Fruit fly (Drosophila melanogaster) whole organism, embryonic: ENCODE results near the gene CG45045.
A peak's percentile ranks its signal among the peaks of the same experiment; 100 is the strongest.

ENCODE experiments used
- Atf6 ChIP-seq: fragments of 200-800 bp; sonication (Bioruptor generic); IDR thresholded peaks from 2 replicates; pipeline ENCODE4 v1.3.6; 2022; ENCODE audit warnings: missing biosample characterization, missing genetic modification characterization
- CG1024 ChIP-seq: fragments of 200-800 bp; sonication (Bioruptor generic); IDR thresholded peaks from 2 replicates; pipeline ENCODE4 v1.3.6; 2022; ENCODE audit warnings: missing biosample characterization, missing genetic modification characterization
- CG12104 ChIP-seq: fragments of 200-800 bp; sonication (Bioruptor generic); optimal IDR thresholded peaks from 3 replicates; lab custom pipeline; 2016; ENCODE audit warnings: missing biosample characterization, missing genetic modification characterization
- CG15601 ChIP-seq: fragments of 200-800 bp; sonication (Bioruptor generic); optimal IDR thresholded peaks from 3 replicates; lab custom pipeline; 2019; ENCODE audit warnings: missing biosample characterization, mild to moderate bottlenecking, missing genetic modification characterization, moderate library complexity
- CG16779 ChIP-seq: fragments of 200-800 bp; sonication (Bioruptor generic); IDR thresholded peaks from 2 replicates; pipeline ENCODE4 v1.3.6; 2022; ENCODE audit warnings: missing biosample characterization, missing genetic modification characterization
- CG18011 ChIP-seq: fragments of 200-800 bp; sonication (Bioruptor generic); optimal IDR thresholded peaks from 2 replicates; lab custom pipeline; 2017; ENCODE audit warnings: missing biosample characterization, missing genetic modification characterization, mild to moderate bottlenecking, moderate library complexity, missing genotype
- CG30020 ChIP-seq: fragments of 200-800 bp; optimal IDR thresholded peaks from 2 replicates; lab custom pipeline; 2019; ENCODE audit warnings: missing biosample characterization, mild to moderate bottlenecking, missing genetic modification characterization, moderate library complexity
- CG30431 ChIP-seq: fragments of 200-800 bp; sonication (Bioruptor generic); optimal IDR thresholded peaks from 2 replicates; lab custom pipeline; 2017; ENCODE audit warnings: missing biosample characterization, missing genetic modification characterization
- CG4730 ChIP-seq: fragments of 200-800 bp; sonication (Bioruptor generic); IDR thresholded peaks from 2 replicates; pipeline ENCODE4 v1.3.6; 2022; ENCODE audit warnings: missing biosample characterization, missing genetic modification characterization
- CG4820 ChIP-seq: fragments of 200-800 bp; sonication (Bioruptor generic); optimal IDR thresholded peaks from 3 replicates; lab custom pipeline; 2016; ENCODE audit warnings: missing biosample characterization, missing genetic modification characterization
- CG5245 ChIP-seq: fragments of 200-800 bp; sonication (Bioruptor generic); optimal IDR thresholded peaks from 3 replicates; lab custom pipeline; 2016; ENCODE audit warnings: missing biosample characterization, missing genetic modification characterization
- CG5953 ChIP-seq: fragments of 200-800 bp; sonication (Bioruptor generic); IDR thresholded peaks from 2 replicates; pipeline ENCODE4 v1.3.6; 2022; ENCODE audit warnings: missing biosample characterization, missing genetic modification characterization
- CG6272 ChIP-seq: fragments of 200-800 bp; sonication (Bioruptor generic); IDR thresholded peaks from 2 replicates; pipeline ENCODE4 v1.3.6; 2022; ENCODE audit warnings: missing biosample characterization, missing genetic modification characterization
- CG6854 ChIP-seq: fragments of 200-800 bp; sonication (Bioruptor generic); optimal IDR thresholded peaks from 3 replicates; lab custom pipeline; 2017; ENCODE audit warnings: missing biosample characterization, mild to moderate bottlenecking, missing genetic modification characterization
- Dad ChIP-seq: fragments of 200-800 bp; sonication (Bioruptor generic); optimal IDR thresholded peaks from 3 replicates; lab custom pipeline; 2016; ENCODE audit warnings: missing biosample characterization, missing genetic modification characterization
- Fer1 ChIP-seq: fragments of 200-800 bp; sonication (Bioruptor generic); optimal IDR thresholded peaks from 2 replicates; lab custom pipeline; 2017; ENCODE audit warnings: missing biosample characterization, mild to moderate bottlenecking, missing genetic modification characterization
- HLH4C ChIP-seq: fragments of 200-800 bp; sonication (Bioruptor generic); IDR thresholded peaks from 3 replicates; pipeline ENCODE4 v1.3.6; 2022; ENCODE audit warnings: missing biosample characterization, missing genetic modification characterization; ENCODE audit not compliant: partially characterized antibody
- HLHmδ ChIP-seq: fragments of 200-800 bp; sonication (Bioruptor generic); optimal IDR thresholded peaks from 2 replicates; lab custom pipeline; 2018; ENCODE audit warnings: missing biosample characterization, mild to moderate bottlenecking, missing genetic modification characterization, moderate library complexity
- MTF-1 ChIP-seq: fragments of 200-800 bp; sonication (Bioruptor generic); optimal IDR thresholded peaks from 2 replicates; lab custom pipeline; 2018; ENCODE audit warnings: missing biosample characterization, mild to moderate bottlenecking, missing genetic modification characterization, borderline replicate concordance
- Mad ChIP-seq: fragments of 200-800 bp; sonication (Bioruptor generic); optimal IDR thresholded peaks from 2 replicates; lab custom pipeline; 2016; ENCODE audit warnings: missing biosample characterization, missing genetic modification characterization
- Nf-YA ChIP-seq: fragments of 200-800 bp; sonication (Bioruptor generic); IDR thresholded peaks from 2 replicates; pipeline ENCODE4 v1.3.6; 2022; ENCODE audit warnings: missing biosample characterization, missing genetic modification characterization
- Nf-YB ChIP-seq: fragments of 200-800 bp; sonication (Bioruptor generic); optimal IDR thresholded peaks from 3 replicates; lab custom pipeline; 2019; ENCODE audit warnings: missing biosample characterization, mild to moderate bottlenecking, missing genetic modification characterization, moderate library complexity
- Sry-δ ChIP-seq: fragments of 200-800 bp; sonication (Bioruptor generic); optimal IDR thresholded peaks from 2 replicates; lab custom pipeline; 2016; ENCODE audit warnings: missing biosample characterization, missing genetic modification characterization
- Tbp ChIP-seq: fragments of >200 bp; optimal IDR thresholded peaks from 2 replicates; lab custom pipeline; 2018; ENCODE audit warnings: missing biosample characterization, missing genetic modification characterization
- Vsx1 ChIP-seq: fragments of 200-800 bp; sonication (Bioruptor generic); optimal IDR thresholded peaks from 2 replicates; lab custom pipeline; 2017; ENCODE audit warnings: missing biosample characterization, mild to moderate bottlenecking, missing genetic modification characterization, missing genetic modification reagents
- abd-A ChIP-seq: fragments of 200-800 bp; sonication (Bioruptor generic); optimal IDR thresholded peaks from 3 replicates; lab custom pipeline; 2019; ENCODE audit warnings: missing biosample characterization, mild to moderate bottlenecking, missing genetic modification characterization, moderate library complexity
- ac ChIP-seq: fragments of 200-800 bp; sonication (Bioruptor generic); optimal IDR thresholded peaks from 3 replicates; lab custom pipeline; 2017; ENCODE audit warnings: missing biosample characterization, mild to moderate bottlenecking, missing genetic modification characterization
- al ChIP-seq: fragments of 200-800 bp; sonication (Bioruptor generic); IDR thresholded peaks from 2 replicates; pipeline ENCODE4 v1.3.6; 2022; ENCODE audit warnings: missing biosample characterization, missing genetic modification characterization
- aop ChIP-seq: fragments of 200-800 bp; sonication (Bioruptor generic); IDR thresholded peaks from 2 replicates; pipeline ENCODE4 v1.3.6; 2022; ENCODE audit warnings: missing biosample characterization, missing genetic modification characterization
- ash1 ChIP-seq: fragments of 200-800 bp; sonication (Bioruptor generic); optimal IDR thresholded peaks from 2 replicates; lab custom pipeline; 2018; ENCODE audit warnings: missing biosample characterization, mild to moderate bottlenecking, missing genetic modification characterization
- az2 ChIP-seq: fragments of 200-800 bp; sonication (Bioruptor generic); optimal IDR thresholded peaks from 3 replicates; lab custom pipeline; 2016; ENCODE audit warnings: missing biosample characterization, missing genetic modification characterization
- btn ChIP-seq: fragments of 200-800 bp; sonication (Bioruptor generic); optimal IDR thresholded peaks from 2 replicates; lab custom pipeline; 2016; ENCODE audit warnings: missing biosample characterization, missing genetic modification characterization
- cad ChIP-seq: fragments of >200 bp; optimal IDR thresholded peaks from 2 replicates; lab custom pipeline; 2017; ENCODE audit warnings: missing biosample characterization, missing genetic modification characterization
- emc ChIP-seq: fragments of 200-800 bp; sonication (Bioruptor generic); optimal IDR thresholded peaks from 2 replicates; lab custom pipeline; 2016; ENCODE audit warnings: missing biosample characterization, missing genetic modification characterization
- gro ChIP-seq: fragments of 200-800 bp; sonication (Bioruptor generic); optimal IDR thresholded peaks from 2 replicates; lab custom pipeline; 2016; ENCODE audit warnings: missing biosample characterization, missing genetic modification characterization
- h ChIP-seq: fragments of >200 bp; optimal IDR thresholded peaks from 2 replicates; lab custom pipeline; 2017
- jing ChIP-seq: fragments of 200-800 bp; sonication (Bioruptor generic); optimal IDR thresholded peaks from 2 replicates; lab custom pipeline; 2018; ENCODE audit warnings: missing biosample characterization, mild to moderate bottlenecking, missing genetic modification characterization
- jumu ChIP-seq: fragments of 200-800 bp; sonication (Bioruptor generic); optimal IDR thresholded peaks from 3 replicates; lab custom pipeline; 2016; ENCODE audit warnings: missing biosample characterization, missing genetic modification characterization
- lab ChIP-seq: fragments of 200-800 bp; sonication (Bioruptor generic); optimal IDR thresholded peaks from 3 replicates; lab custom pipeline; 2017; ENCODE audit warnings: missing biosample characterization, missing genetic modification characterization, mild to moderate bottlenecking, moderate library complexity, missing genetic modification reagents
- mam ChIP-seq: fragments of 200-800 bp; sonication (Bioruptor generic); optimal IDR thresholded peaks from 3 replicates; lab custom pipeline; 2016; ENCODE audit warnings: missing biosample characterization, missing genetic modification characterization
- oc ChIP-seq: fragments of 200-800 bp; sonication (Bioruptor generic); optimal IDR thresholded peaks from 2 replicates; lab custom pipeline; 2018; ENCODE audit warnings: missing biosample characterization, mild to moderate bottlenecking, missing genetic modification characterization, moderate library complexity
- onecut ChIP-seq: fragments of 200-800 bp; sonication (Bioruptor generic); IDR thresholded peaks from 2 replicates; pipeline ENCODE4 v1.3.6; 2022; ENCODE audit warnings: missing biosample characterization, missing genetic modification characterization
- pb ChIP-seq: fragments of 200-800 bp; sonication (Bioruptor generic); optimal IDR thresholded peaks from 3 replicates; lab custom pipeline; 2016; ENCODE audit warnings: missing biosample characterization, missing genetic modification characterization
- phol ChIP-seq: fragments of 200-800 bp; sonication (Bioruptor generic); optimal IDR thresholded peaks from 3 replicates; lab custom pipeline; 2018; ENCODE audit warnings: missing biosample characterization, mild to moderate bottlenecking, missing genetic modification characterization, moderate library complexity
- prd ChIP-seq, 3 experiments: fragments of >200 bp in 2 of 3; fragments of 200-800 bp in 1 of 3; sonication (Bioruptor generic) in 1 of 3; optimal IDR thresholded peaks in 2 of 3; IDR thresholded peaks in 1 of 3; 2 replicates in 2 of 3; 3 replicates in 1 of 3; pipeline versions ENCODE4 v1.3.6 to Lab custom; 2017 to 2022; ENCODE audit warnings: missing biosample characterization in 1 of 3, missing genetic modification characterization in 1 of 3
- ro ChIP-seq: fragments of 200-800 bp; sonication (Bioruptor generic); IDR thresholded peaks from 2 replicates; pipeline ENCODE4 v1.3.6; 2022; ENCODE audit warnings: missing biosample characterization, missing genetic modification characterization
- run ChIP-seq: fragments of 200-800 bp; sonication (Bioruptor generic); optimal IDR thresholded peaks from 3 replicates; lab custom pipeline; 2018; ENCODE audit warnings: missing biosample characterization, mild to moderate bottlenecking, missing genetic modification characterization
- sd ChIP-seq: fragments of 200-800 bp; sonication (Bioruptor generic); optimal IDR thresholded peaks from 3 replicates; lab custom pipeline; 2018; ENCODE audit warnings: missing biosample characterization, mild to moderate bottlenecking, missing genetic modification characterization, moderate library complexity
- seq ChIP-seq: fragments of 200-800 bp; sonication (Bioruptor generic); IDR thresholded peaks from 2 replicates; pipeline ENCODE4 v1.3.6; 2022; ENCODE audit warnings: missing biosample characterization, missing genetic modification characterization
- sna ChIP-seq: fragments of 200-800 bp; sonication (Bioruptor generic); IDR thresholded peaks from 2 replicates; pipeline ENCODE4 v1.3.6; 2022; ENCODE audit warnings: missing biosample characterization, missing genetic modification characterization; ENCODE audit not compliant: partially characterized antibody

CG45045 gene

DNA sequence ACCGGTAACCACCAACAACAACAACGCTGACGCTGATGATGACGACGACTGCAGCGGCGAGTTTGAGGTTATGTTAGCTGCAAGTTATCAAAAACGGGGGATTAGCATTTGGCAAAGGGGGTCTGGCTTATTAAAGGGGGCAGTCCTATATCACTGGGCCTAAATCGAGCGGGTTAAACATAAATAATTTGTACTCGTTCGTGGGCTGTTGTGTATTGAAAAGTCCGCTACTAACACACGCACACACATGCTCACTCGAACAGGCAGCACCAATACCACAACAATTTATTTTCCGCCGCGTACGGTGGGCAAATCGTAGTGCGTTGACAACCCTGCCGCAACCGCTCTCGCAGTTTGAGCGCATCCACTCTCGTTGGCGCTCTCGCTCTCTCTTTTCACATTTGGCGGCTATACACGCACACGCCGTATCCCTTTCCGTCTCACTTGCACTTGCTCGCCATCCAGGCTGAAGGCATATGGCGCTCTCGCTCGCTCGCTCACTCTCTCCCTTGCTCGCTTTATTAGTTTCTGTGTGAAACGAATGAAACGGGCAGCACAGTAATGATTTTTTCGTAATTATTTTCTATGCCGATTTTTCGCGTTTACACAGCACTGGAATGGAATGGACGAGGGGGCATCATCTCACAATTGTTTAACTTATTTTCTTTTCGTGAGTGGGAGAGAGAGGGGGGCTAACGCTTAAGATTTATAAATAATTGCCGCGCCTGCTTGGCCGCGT, 49.7 kb downstream of the CG45045 start (continued):
- TF ChIP-seq ash1 = peak; percentile 27
- TF ChIP-seq aop (GFP tag; lab: Robert Waterston, UW) = no peak
- TF ChIP-seq MTF-1 (GFP tag; lab: Kevin White, UChicago) = no peak
- TF ChIP-seq Vsx1 (GFP tag; lab: Kevin White, UChicago) = no peak
- TF ChIP-seq sd (tag; lab: Kevin White, UChicago) = peak; percentile 38
- no peak for TF ChIP-seq CG4820
- no peak for TF ChIP-seq btn (GFP tag; lab: Kevin White, UChicago)
- TF ChIP-seq emc (GFP tag; lab: Kevin White, UChicago) = no peak
- TF ChIP-seq CG16779 (GFP tag; lab: Robert Waterston, UW) = no peak
- no peak for TF ChIP-seq CG12104 (GFP tag; lab: Kevin White, UChicago)
- TF ChIP-seq ro (GFP tag; lab: Robert Waterston, UW) = no peak
- TF ChIP-seq CG5953 (GFP tag; lab: Robert Waterston, UW) = no peak
- no peak for TF ChIP-seq CG5245 (GFP tag; lab: Kevin White, UChicago)
- TF ChIP-seq CG18011 (GFP tag; lab: Kevin White, UChicago) = no peak
- TF ChIP-seq Mad (GFP tag; lab: Kevin White, UChicago) = no peak
- no peak for TF ChIP-seq Nf-YA (GFP tag; lab: Robert Waterston, UW)
- peak; percentile 24 for TF ChIP-seq ac
- peak; percentile 72 for TF ChIP-seq HLHmδ
- no peak for TF ChIP-seq CG4730 (GFP tag; lab: Robert Waterston, UW)
- peak; percentile 30 for TF ChIP-seq CG6854 (GFP tag; lab: Kevin White, UChicago)
- no peak for TF ChIP-seq mam (GFP tag; lab: Kevin White, UChicago)
- no peak for TF ChIP-seq CG1024 (GFP tag; lab: Robert Waterston, UW)
- no peak for TF ChIP-seq phol (tag; lab: Kevin White, UChicago)
- TF ChIP-seq Fer1 = peak; percentile 67
- no peak for TF ChIP-seq h
- peak; percentile 65; the same call in 1 of the 2 replicates for TF ChIP-seq onecut (GFP tag; lab: Robert Waterston, UW)
- TF ChIP-seq Sry-δ (GFP tag; lab: Kevin White, UChicago) = peak; percentile 7
- TF ChIP-seq run (tag; lab: Kevin White, UChicago) = peak; percentile 37
- TF ChIP-seq Dad = no peak
- no peak for TF ChIP-seq jing (GFP tag; lab: Kevin White, UChicago)
- TF ChIP-seq abd-A (tag; lab: Kevin White, UChicago) = peak; percentile 94
- TF ChIP-seq CG30431 (GFP tag; lab: Kevin White, UChicago) = no peak
- TF ChIP-seq Atf6 (GFP tag; lab: Robert Waterston, UW) = no peak
- peak; percentile 49 for TF ChIP-seq cad (GFP tag; lab: Kevin White, UChicago)
- no peak for TF ChIP-seq al (GFP tag; lab: Robert Waterston, UW)
- peak; percentile 62 for TF ChIP-seq lab
- peak; percentile 29 for TF ChIP-seq oc (tag; lab: Kevin White, UChicago)
- peak; percentile 41 for TF ChIP-seq pb (GFP tag; lab: Kevin White, UChicago)
- TF ChIP-seq sna (GFP tag; lab: Robert Waterston, UW) = no peak
- TF ChIP-seq CG30020 (tag; lab: Kevin White, UChicago) = no peak
- TF ChIP-seq prd (optimal IDR thresholded peaks at IDR 0.05; lab: Kevin White, UChicago) = no peak
- TF ChIP-seq prd (GFP tag; IDR thresholded peaks at IDR 0.05; lab: Robert Waterston, UW) = no peak
- no peak for TF ChIP-seq seq (GFP tag; lab: Robert Waterston, UW)
- TF ChIP-seq CG15601 (tag; lab: Kevin White, UChicago) = peak; percentile 39
- no peak for TF ChIP-seq CG6272 (GFP tag; lab: Robert Waterston, UW)
- TF ChIP-seq az2 (GFP tag; lab: Kevin White, UChicago) = no peak
- TF ChIP-seq Tbp = no peak
- peak; percentile 44 for TF ChIP-seq jumu
- peak; percentile 44 for TF ChIP-seq gro (GFP tag; lab: Kevin White, UChicago)
- peak; percentile 31 for TF ChIP-seq Nf-YB (GFP tag; lab: Kevin White, UChicago)
- TF ChIP-seq HLH4C (GFP tag; lab: Robert Waterston, UW) = no peak
